Worm (Caenorhabditis elegans) whole organism, mixed stage, embryonic: ENCODE data around the gene Y62H9A.15.
A peak's percentile ranks its signal among the peaks of the same experiment; 100 is the strongest.

ENCODE experiments used
- M03D4.4 ChIP-seq: sonication (generic microtip); optimal IDR thresholded peaks from 2 replicates; lab custom pipeline; 2017; ENCODE audit warnings: mild to moderate bottlenecking, missing genetic modification characterization, missing compliant biosample characterization
- bed-3 ChIP-seq: fragments of 200-800 bp; sonication (Bioruptor generic); optimal IDR thresholded peaks from 3 replicates; lab custom pipeline; 2018; ENCODE audit warnings: mild to moderate bottlenecking, missing genetic modification characterization, moderate library complexity, missing compliant biosample characterization
- blmp-1 ChIP-seq: fragments of 150-350 bp; optimal IDR thresholded peaks from 2 replicates; lab custom pipeline; 2014; ENCODE audit warnings: missing biosample characterization, missing genetic modification characterization
- ceh-39 ChIP-seq: fragments of 150-350 bp; optimal IDR thresholded peaks from 2 replicates; lab custom pipeline; 2014; ENCODE audit warnings: missing biosample characterization, missing genetic modification characterization
- ceh-43 ChIP-seq: fragments of 200-800 bp; sonication (Bioruptor generic); optimal IDR thresholded peaks from 2 replicates; lab custom pipeline; 2018; ENCODE audit warnings: mild to moderate bottlenecking, missing genetic modification characterization, moderate library complexity, missing compliant biosample characterization
- ceh-83 ChIP-seq: fragments of 200-800 bp; sonication (Bioruptor generic); optimal IDR thresholded peaks from 2 replicates; lab custom pipeline; 2018; ENCODE audit warnings: mild to moderate bottlenecking, missing genetic modification characterization, missing compliant biosample characterization
- ces-1 ChIP-seq: fragments of 150-350 bp; optimal IDR thresholded peaks from 2 replicates; lab custom pipeline; 2014; ENCODE audit warnings: missing biosample characterization, missing genetic modification reagents, missing genetic modification characterization
- cnd-1 ChIP-seq: fragments of 200-800 bp; sonication (Bioruptor generic); optimal IDR thresholded peaks from 2 replicates; lab custom pipeline; 2018; ENCODE audit warnings: mild to moderate bottlenecking, missing genetic modification characterization, missing compliant biosample characterization
- drap-1 ChIP-seq: fragments of 200-800 bp; sonication (Bioruptor generic); optimal IDR thresholded peaks from 3 replicates; lab custom pipeline; 2018; ENCODE audit warnings: mild to moderate bottlenecking, missing genetic modification characterization, missing compliant biosample characterization
- elt-1 ChIP-seq: sonication (generic microtip); optimal IDR thresholded peaks from 2 replicates; lab custom pipeline; 2017; ENCODE audit warnings: missing genetic modification characterization, mild to moderate bottlenecking, missing compliant biosample characterization, antibody characterized with exemption, moderate library complexity, borderline replicate concordance; ENCODE audit not compliant: insufficient read depth
- elt-3 ChIP-seq: fragments of 150-350 bp; optimal IDR thresholded peaks from 2 replicates; lab custom pipeline; 2014; ENCODE audit warnings: missing biosample characterization, missing genetic modification characterization
- flh-1 ChIP-seq: fragments of 200-800 bp; sonication (Bioruptor generic); optimal IDR thresholded peaks from 2 replicates; lab custom pipeline; 2018; ENCODE audit warnings: mild to moderate bottlenecking, missing genetic modification characterization, moderate library complexity, missing compliant biosample characterization
- ham-2 ChIP-seq: fragments of 200-800 bp; sonication (Bioruptor generic); optimal IDR thresholded peaks from 2 replicates; lab custom pipeline; 2018; ENCODE audit warnings: mild to moderate bottlenecking, missing genetic modification characterization, missing compliant biosample characterization
- hlh-1 ChIP-seq: fragments of 150-350 bp; optimal IDR thresholded peaks from 2 replicates; lab custom pipeline; 2014; ENCODE audit warnings: missing biosample characterization, missing genetic modification reagents, missing genetic modification characterization
- lin-13 ChIP-seq: fragments of 150-350 bp; optimal IDR thresholded peaks from 2 replicates; lab custom pipeline; 2014; ENCODE audit warnings: missing biosample characterization, missing genetic modification characterization
- lin-32 ChIP-seq: fragments of 200-800 bp; sonication (Bioruptor generic); optimal IDR thresholded peaks from 2 replicates; lab custom pipeline; 2018; ENCODE audit warnings: mild to moderate bottlenecking, missing genetic modification characterization, missing compliant biosample characterization
- lsy-2 ChIP-seq: fragments of 150-350 bp; optimal IDR thresholded peaks from 2 replicates; lab custom pipeline; 2014; ENCODE audit warnings: missing biosample characterization, missing genetic modification characterization
- mab-5 ChIP-seq: fragments of 150-350 bp; optimal IDR thresholded peaks from 2 replicates; lab custom pipeline; 2014; ENCODE audit warnings: missing biosample characterization, missing genetic modification characterization
- mep-1 ChIP-seq: fragments of 150-350 bp; optimal IDR thresholded peaks from 2 replicates; lab custom pipeline; 2017; ENCODE audit warnings: missing biosample characterization, missing genetic modification reagents, missing genetic modification characterization, inconsistent platforms
- mls-2 ChIP-seq: sonication (generic microtip); optimal IDR thresholded peaks from 2 replicates; lab custom pipeline; 2016; ENCODE audit warnings: mild to moderate bottlenecking, missing genetic modification characterization, moderate library complexity, missing compliant biosample characterization
- nhr-12 ChIP-seq: fragments of 150-350 bp; optimal IDR thresholded peaks from 2 replicates; lab custom pipeline; 2014; ENCODE audit warnings: missing biosample characterization, missing genetic modification characterization
- nhr-237 ChIP-seq: fragments of 150-350 bp; optimal IDR thresholded peaks from 2 replicates; lab custom pipeline; 2014; ENCODE audit warnings: missing biosample characterization, missing genetic modification characterization
- nhr-28 ChIP-seq: fragments of 150-350 bp; optimal IDR thresholded peaks from 2 replicates; lab custom pipeline; 2014; ENCODE audit warnings: missing biosample characterization, missing genetic modification characterization
- nhr-76 ChIP-seq: sonication (generic microtip); optimal IDR thresholded peaks from 2 replicates; lab custom pipeline; 2017; ENCODE audit warnings: missing biosample characterization, missing genetic modification characterization
- pha-4 ChIP-seq: fragments of 150-350 bp; optimal IDR thresholded peaks from 2 replicates; lab custom pipeline; 2018; ENCODE audit warnings: missing biosample characterization, missing genetic modification reagents, missing genetic modification characterization
- sem-2 ChIP-seq: fragments of 200-800 bp; sonication (Bioruptor generic); optimal IDR thresholded peaks from 2 replicates; lab custom pipeline; 2018; ENCODE audit warnings: mild to moderate bottlenecking, missing genetic modification characterization, missing compliant biosample characterization
- snpc-4 ChIP-seq: fragments of 150-350 bp; optimal IDR thresholded peaks from 2 replicates; lab custom pipeline; 2014; ENCODE audit warnings: missing biosample characterization, missing genetic modification characterization
- sptf-1 ChIP-seq: sonication (generic microtip); optimal IDR thresholded peaks from 2 replicates; lab custom pipeline; 2017; ENCODE audit warnings: mild to moderate bottlenecking, missing genetic modification characterization, moderate library complexity, missing compliant biosample characterization
- tbx-8 ChIP-seq: fragments of 200-800 bp; sonication (Bioruptor generic); optimal IDR thresholded peaks from 2 replicates; lab custom pipeline; 2018; ENCODE audit warnings: mild to moderate bottlenecking, missing genetic modification characterization, moderate library complexity, missing compliant biosample characterization
- unc-39 ChIP-seq: fragments of 150-350 bp; optimal IDR thresholded peaks from 2 replicates; lab custom pipeline; 2014; ENCODE audit warnings: missing biosample characterization, missing genetic modification characterization
- unc-62 ChIP-seq: fragments of 150-350 bp; optimal IDR thresholded peaks from 2 replicates; lab custom pipeline; 2014; ENCODE audit warnings: missing biosample characterization, missing genetic modification reagents, missing genetic modification characterization
- zip-8 ChIP-seq: fragments of 150-350 bp; optimal IDR thresholded peaks from 2 replicates; lab custom pipeline; 2014; ENCODE audit warnings: missing biosample characterization, missing genetic modification characterization
- ztf-11 ChIP-seq: fragments of 150-350 bp; optimal IDR thresholded peaks from 2 replicates; lab custom pipeline; 2014; ENCODE audit warnings: missing biosample characterization, missing genetic modification characterization

Y62H9A.15 gene

DNA sequence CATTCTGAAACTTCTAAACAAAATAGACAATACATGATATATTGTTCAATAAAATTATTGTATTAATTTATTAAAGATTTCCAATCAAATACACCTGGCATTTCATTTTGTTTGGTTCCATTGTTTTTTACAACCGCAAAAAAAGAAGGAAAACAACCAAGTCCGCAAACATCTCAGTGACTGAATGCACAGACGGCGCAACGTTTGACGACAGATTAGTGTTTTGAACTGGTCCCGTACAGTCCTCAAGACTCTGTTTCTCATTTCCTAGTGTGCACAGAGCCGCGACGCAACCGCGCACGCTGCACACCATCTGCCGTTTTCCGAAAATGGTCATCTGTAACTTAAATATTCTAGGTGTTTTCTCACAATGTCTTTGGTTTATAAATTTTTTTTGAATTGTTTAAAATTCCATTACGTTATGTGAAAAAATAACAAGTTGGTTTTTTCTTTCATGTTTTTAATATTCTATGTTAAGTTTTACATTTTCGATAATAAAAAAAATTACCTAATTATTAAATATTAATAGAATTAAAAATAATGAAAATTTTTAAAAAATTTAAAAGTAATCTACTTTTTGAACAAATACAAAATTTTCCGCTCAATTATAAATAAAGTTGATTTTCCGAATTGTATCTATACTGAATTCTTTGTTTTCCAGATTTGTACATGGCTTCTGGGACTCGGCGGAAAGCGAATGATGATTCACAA, 38.4 kb upstream of the Y62H9A.15 start, which contains the start of gene lsd-1 (continued):
- TF ChIP-seq ceh-39 (tag; lab: Kevin White, UChicago) (peak; percentile 32), zip-8 (tag; lab: Kevin White, UChicago) (no peak), nhr-12 (tag; lab: Kevin White, UChicago) (no peak)
- TF ChIP-seq, all 35 proteins: peak for 6

DNA sequence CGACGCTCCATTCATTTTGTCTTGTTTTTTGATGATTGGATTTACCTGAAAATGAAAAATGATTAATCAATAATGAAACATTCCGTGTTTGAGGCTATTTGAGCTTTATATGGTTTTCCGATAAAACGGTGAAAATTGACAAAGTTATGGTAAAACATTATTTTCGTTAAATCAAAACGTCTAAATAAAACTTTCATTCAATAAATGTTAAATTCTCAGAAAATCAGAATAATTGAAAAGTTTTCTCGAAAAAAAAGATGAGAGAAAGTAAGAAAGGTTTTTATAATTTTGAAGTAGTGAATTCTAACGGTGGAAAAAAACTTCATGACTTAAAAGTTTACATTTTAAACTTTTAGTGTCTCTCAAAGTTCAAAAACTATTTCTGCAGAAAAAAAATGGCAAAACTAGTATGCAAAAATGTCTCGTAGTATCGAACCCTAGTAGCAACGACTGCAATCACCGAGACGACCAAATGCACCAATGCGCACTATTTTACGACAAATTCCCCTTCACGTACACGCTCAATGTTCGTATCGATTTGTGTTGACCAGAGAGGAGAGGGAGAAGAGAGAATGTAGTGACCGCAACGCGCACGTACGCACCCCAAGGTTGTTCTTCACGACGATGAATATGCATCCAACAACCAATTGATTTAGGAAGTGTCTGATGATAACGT, 37.0 kb upstream of the Y62H9A.15 start, which contains the start of gene nfya-1:
Gene nfya-1 (minus strand): TSS at position 51 of the 676 bp plus-strand sequence.
- TF ChIP-seq hlh-1 (tag; lab: Kevin White, UChicago) (peak; percentile 62), ces-1 (GFP tag; lab: Kevin White, UChicago) (peak; percentile 44), bed-3 (GFP tag; lab: Kevin White, UChicago) (no peak), M03D4.4 (tag; lab: Kevin White, UChicago) (no peak), lin-13 (tag; lab: Kevin White, UChicago) (peak; percentile 32), mep-1 (peak; percentile 38), unc-39 (tag; lab: Kevin White, UChicago) (no peak), ceh-39 (tag; lab: Kevin White, UChicago) (peak; percentile 59), pha-4 (tag; lab: Kevin White, UChicago) (peak; percentile 28), blmp-1 (tag; lab: Kevin White, UChicago) (no peak)
- TF ChIP-seq, all 35 proteins: peak for 6

DNA sequence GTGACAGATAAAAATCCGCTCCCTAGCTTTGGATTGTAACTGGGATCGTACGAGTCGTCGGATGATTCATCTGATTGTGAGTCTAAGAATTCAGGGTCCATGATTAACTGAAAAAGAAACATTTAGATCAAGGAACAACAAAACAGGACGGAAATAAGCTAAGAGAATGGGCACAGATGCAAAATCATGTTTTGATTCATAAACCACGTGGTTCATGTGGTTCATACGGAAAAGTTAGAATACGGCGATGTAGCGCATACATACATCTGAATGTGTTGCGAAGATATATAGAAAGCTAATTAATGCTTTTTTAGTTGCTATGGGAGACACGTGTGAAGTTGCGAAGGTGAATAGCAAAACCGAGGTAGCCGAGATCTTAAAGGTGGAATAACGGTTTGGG, 32.0 kb upstream of the Y62H9A.15 start, which contains the start of gene F55G7.3:
Gene F55G7.3 (minus strand): TSS at position 101 of the 400 bp plus-strand sequence.
- no peak for TF ChIP-seq lin-13 (tag; lab: Kevin White, UChicago)
- TF ChIP-seq nhr-237, result no peak
- no peak for TF ChIP-seq zip-8 (tag; lab: Kevin White, UChicago)
- no peak for TF ChIP-seq ces-1 (GFP tag; lab: Kevin White, UChicago)
- TF ChIP-seq flh-1 (GFP tag; lab: Kevin White, UChicago), result no peak
- no peak for TF ChIP-seq lsy-2 (tag; lab: Kevin White, UChicago)
- no peak for TF ChIP-seq unc-62 (GFP tag; lab: Kevin White, UChicago)
- no peak for TF ChIP-seq mls-2
- no peak for TF ChIP-seq nhr-28 (tag; lab: Kevin White, UChicago)
- TF ChIP-seq blmp-1 (tag; lab: Kevin White, UChicago), result no peak
- TF ChIP-seq tbx-8 (GFP tag; lab: Kevin White, UChicago), result no peak
- TF ChIP-seq elt-1 (tag; lab: Kevin White, UChicago), result no peak
- no peak for TF ChIP-seq ztf-11 (tag; lab: Kevin White, UChicago)
- no peak for TF ChIP-seq mab-5 (tag; lab: Kevin White, UChicago)

DNA sequence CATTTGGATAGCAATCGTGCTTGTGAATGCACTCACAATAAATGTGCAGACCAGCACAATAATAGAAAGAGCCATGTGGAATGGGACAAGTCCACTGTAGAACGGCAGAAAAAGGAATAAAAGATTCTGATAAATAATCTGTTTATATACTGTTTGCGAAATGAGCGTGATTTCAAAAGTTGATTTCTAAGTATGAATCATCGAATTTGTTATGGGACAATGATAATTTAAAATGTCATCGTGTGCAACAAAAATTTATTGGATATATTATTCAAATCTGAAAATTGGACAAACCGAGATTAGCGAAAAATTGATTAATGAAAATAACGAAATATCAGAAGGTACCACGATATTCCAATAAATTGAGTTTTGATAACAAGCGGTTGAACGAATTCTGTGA, 28.9 kb upstream of the Y62H9A.15 start, which contains the start of gene F55G7.5:
Gene F55G7.5 (minus strand): TSS at position 101 of the 400 bp plus-strand sequence.
- TF ChIP-seq unc-39 (tag; lab: Kevin White, UChicago) (no peak), nhr-12 (tag; lab: Kevin White, UChicago) (no peak), lin-32 (no peak), ceh-39 (tag; lab: Kevin White, UChicago) (no peak)

DNA sequence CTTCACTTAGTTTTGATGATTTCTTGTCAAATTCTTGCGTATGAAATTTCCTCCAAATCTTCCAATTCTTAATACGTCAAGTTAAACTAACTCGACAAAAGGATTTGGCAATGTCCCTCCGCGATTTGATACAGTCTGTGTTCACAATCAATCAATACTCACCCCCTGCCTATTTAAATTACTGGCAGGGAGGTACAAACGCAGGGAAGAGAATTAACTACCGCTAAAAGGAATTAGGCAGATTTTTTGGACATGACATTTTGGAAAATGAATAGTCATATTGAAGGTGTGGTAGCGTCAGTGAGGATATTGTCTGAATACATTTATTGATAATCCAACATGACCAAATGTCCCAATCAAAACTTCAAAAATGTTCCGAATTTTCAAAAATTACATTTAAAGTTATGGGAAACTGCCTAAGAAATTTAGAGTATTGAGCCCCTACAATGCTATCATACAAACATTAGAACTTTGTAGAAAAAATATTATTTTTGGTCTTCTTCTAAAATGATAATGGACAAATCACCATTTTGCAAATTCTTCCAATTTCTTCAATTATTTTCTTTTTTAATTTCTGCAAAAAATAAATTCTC, 27.5 kb upstream of the Y62H9A.15 start:
- peak; percentile 99 for TF ChIP-seq nhr-237
- peak; percentile 97 for TF ChIP-seq ztf-11 (tag; lab: Kevin White, UChicago)
- TF ChIP-seq ham-2 (GFP tag; lab: Kevin White, UChicago), result peak; percentile 28
- peak; percentile 87 for TF ChIP-seq sptf-1 (tag; lab: Kevin White, UChicago)
- TF ChIP-seq sem-2 (GFP tag; lab: Kevin White, UChicago), result no peak
- peak; percentile 95 for TF ChIP-seq drap-1 (GFP tag; lab: Kevin White, UChicago)
- peak; percentile 78 for TF ChIP-seq lin-13 (tag; lab: Kevin White, UChicago)
- TF ChIP-seq unc-39 (tag; lab: Kevin White, UChicago), result peak; percentile 80
- TF ChIP-seq zip-8 (tag; lab: Kevin White, UChicago), result no peak
- peak; percentile 95 for TF ChIP-seq ceh-39 (tag; lab: Kevin White, UChicago)
- TF ChIP-seq tbx-8 (GFP tag; lab: Kevin White, UChicago), result peak; percentile 59
- peak; percentile 55 for TF ChIP-seq nhr-28 (tag; lab: Kevin White, UChicago)
- no peak for TF ChIP-seq elt-1 (tag; lab: Kevin White, UChicago)
- TF ChIP-seq bed-3 (GFP tag; lab: Kevin White, UChicago), result no peak
- TF ChIP-seq nhr-76 (tag; lab: Kevin White, UChicago), result peak; percentile 75
- TF ChIP-seq nhr-12 (tag; lab: Kevin White, UChicago), result peak; percentile 79
- peak; percentile 47 for TF ChIP-seq ceh-43
- peak; percentile 88 for TF ChIP-seq elt-3 (tag; lab: Kevin White, UChicago)
- TF ChIP-seq mab-5 (tag; lab: Kevin White, UChicago), result peak; percentile 94
- TF ChIP-seq M03D4.4 (tag; lab: Kevin White, UChicago), result peak; percentile 53
- peak; percentile 92 for TF ChIP-seq pha-4 (tag; lab: Kevin White, UChicago)
- TF ChIP-seq flh-1 (GFP tag; lab: Kevin White, UChicago), result no peak
- peak; percentile 88 for TF ChIP-seq lsy-2 (tag; lab: Kevin White, UChicago)
- peak; percentile 44 for TF ChIP-seq blmp-1 (tag; lab: Kevin White, UChicago)
- peak; percentile 59 for TF ChIP-seq ceh-83 (GFP tag; lab: Kevin White, UChicago)
- no peak for TF ChIP-seq snpc-4
- TF ChIP-seq mls-2, result peak; percentile 43
- TF ChIP-seq mep-1, result peak; percentile 96
- peak; percentile 97 for TF ChIP-seq ces-1 (GFP tag; lab: Kevin White, UChicago)
- TF ChIP-seq unc-62 (GFP tag; lab: Kevin White, UChicago), result peak; percentile 92
- TF ChIP-seq cnd-1, result peak; percentile 86
- peak; percentile 85 for TF ChIP-seq hlh-1 (tag; lab: Kevin White, UChicago)
